3 fruit fly cellular contexts compared by ENCODE assay signal in the genomic region with DNA sequence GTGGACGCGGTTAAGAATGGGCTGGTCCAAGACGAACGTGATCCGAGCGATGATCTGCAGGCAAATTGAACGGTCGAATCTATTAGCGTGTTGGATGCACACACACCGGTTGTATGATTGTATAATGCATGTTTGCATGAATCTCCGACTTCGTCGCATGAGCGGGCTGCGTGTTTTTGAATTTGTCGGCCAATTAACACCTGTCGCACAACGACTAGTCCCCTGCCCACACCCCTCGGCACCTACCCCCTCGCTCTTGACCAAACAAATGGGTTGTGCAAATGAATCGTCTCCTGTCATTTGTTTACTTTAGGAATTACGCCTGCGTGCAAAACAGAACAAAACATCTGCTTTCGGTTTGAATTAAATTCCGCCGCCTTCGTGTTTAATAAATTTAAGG.
TF ChIP-seq lines count a peak whose summit lies in the region.

No protein-coding gene starts in this region.

- TF ChIP-seq CTCF in whole organism, embryonic (GFP tag; optimal IDR thresholded peaks at IDR 0.05; lab: Kevin White, UChicago) = no peak

TF ChIP-seq in whole organism, embryonic, 481 proteins besides CTCF, POLR2A, EP300 and RAD21 (continues in another document):
- no peak for TF ChIP-seq CG31441 (GFP tag; IDR thresholded peaks at IDR 0.05; lab: Robert Waterston, UW)
- no peak for TF ChIP-seq lbe (GFP tag; optimal IDR thresholded peaks at IDR 0.05; lab: Kevin White, UChicago)
- no peak for TF ChIP-seq Ptx1 (GFP tag; IDR thresholded peaks at IDR 0.05; lab: Robert Waterston, UW)
- TF ChIP-seq CG9797 (GFP tag; optimal IDR thresholded peaks at IDR 0.05; lab: Kevin White, UChicago) = no peak
- TF ChIP-seq Pdp1 (GFP tag; optimal IDR thresholded peaks at IDR 0.05; lab: Kevin White, UChicago) = peak in 1 of 2 experiments; percentile 52
- TF ChIP-seq lmd (GFP tag; IDR thresholded peaks at IDR 0.05; lab: Robert Waterston, UW) = no peak
- peak; percentile 16 for TF ChIP-seq CG5180 (GFP tag; optimal IDR thresholded peaks at IDR 0.05; lab: Kevin White, UChicago)
- TF ChIP-seq CG14710 (tag; optimal IDR thresholded peaks at IDR 0.05; lab: Kevin White, UChicago) = no peak
- TF ChIP-seq Six4 (GFP tag; optimal IDR thresholded peaks at IDR 0.05; lab: Kevin White, UChicago) = no peak
- TF ChIP-seq E2f1 (GFP tag; IDR thresholded peaks at IDR 0.05; lab: Robert Waterston, UW) = no peak
- TF ChIP-seq Dip3 (GFP tag; optimal IDR thresholded peaks at IDR 0.05; lab: Kevin White, UChicago) = no peak
- TF ChIP-seq Optix (GFP tag; IDR thresholded peaks at IDR 0.05; lab: Robert Waterston, UW) = 0 out of 3 replicates have a peak, but pooled peaks have one; percentile 19
- TF ChIP-seq tin (GFP tag; optimal IDR thresholded peaks at IDR 0.05; lab: Kevin White, UChicago) = no peak
- no peak for TF ChIP-seq CG7271 (tag; optimal IDR thresholded peaks at IDR 0.05; lab: Kevin White, UChicago)
- no peak for TF ChIP-seq CG9817 (tag; optimal IDR thresholded peaks at IDR 0.05; lab: Kevin White, UChicago)
- TF ChIP-seq Dref (GFP tag; IDR thresholded peaks at IDR 0.05; lab: Robert Waterston, UW) = no peak
- TF ChIP-seq CG10543 (GFP tag; optimal IDR thresholded peaks at IDR 0.05; lab: Kevin White, UChicago) = peak; percentile 24
- no peak for TF ChIP-seq dpn (GFP tag; optimal IDR thresholded peaks at IDR 0.05; lab: Kevin White, UChicago)
- no peak for TF ChIP-seq CG2889 (GFP tag; IDR thresholded peaks at IDR 0.05; lab: Robert Waterston, UW)
- no peak for TF ChIP-seq CG7372 (GFP tag; IDR thresholded peaks at IDR 0.05; lab: Robert Waterston, UW)
- TF ChIP-seq CG8478 (optimal IDR thresholded peaks at IDR 0.05; lab: Kevin White, UChicago) = no peak
- 0 out of 4 replicates have a peak, but pooled peaks have one; percentile 42 for TF ChIP-seq chinmo (GFP tag; IDR thresholded peaks at IDR 0.05; lab: Robert Waterston, UW; ENCODE audit: partially characterized antibody)
- TF ChIP-seq Aef1 (GFP tag; IDR thresholded peaks at IDR 0.05; lab: Robert Waterston, UW) = no peak
- TF ChIP-seq Gug (GFP tag; IDR thresholded peaks at IDR 0.05; lab: Robert Waterston, UW) = no peak
- TF ChIP-seq sob (GFP tag; IDR thresholded peaks at IDR 0.05; lab: Robert Waterston, UW) = 0 out of 2 replicates have a peak, but pooled peaks have one; percentile 6
- TF ChIP-seq CG4328 (GFP tag; optimal IDR thresholded peaks at IDR 0.05; lab: Kevin White, UChicago) = no peak
- no peak for TF ChIP-seq gt (GFP tag; IDR thresholded peaks at IDR 0.05; lab: Robert Waterston, UW)
- no peak for TF ChIP-seq kay (GFP tag; optimal IDR thresholded peaks at IDR 0.05; lab: Kevin White, UChicago)
- peak; percentile 33; the same call in 1 of the 2 replicates for TF ChIP-seq crol (GFP tag; IDR thresholded peaks at IDR 0.05; lab: Robert Waterston, UW)

TF ChIP-seq in whole organism, prepupa, 60 proteins besides CTCF, POLR2A, EP300 and RAD21:
- TF ChIP-seq CG34406 (GFP tag; optimal IDR thresholded peaks at IDR 0.05; lab: Kevin White, UChicago) = no peak
- TF ChIP-seq CG3919 (GFP tag; optimal IDR thresholded peaks at IDR 0.05; lab: Kevin White, UChicago) = no peak
- TF ChIP-seq Smox (GFP tag; optimal IDR thresholded peaks at IDR 0.05; lab: Kevin White, UChicago) = no peak
- TF ChIP-seq CG1621 (tag; optimal IDR thresholded peaks at IDR 0.05; lab: Kevin White, UChicago) = no peak
- no peak for TF ChIP-seq Blimp-1 (GFP tag; optimal IDR thresholded peaks at IDR 0.05; lab: Kevin White, UChicago)
- TF ChIP-seq Sox102F (GFP tag; optimal IDR thresholded peaks at IDR 0.05; lab: Kevin White, UChicago) = no peak
- TF ChIP-seq CG8119 (GFP tag; IDR thresholded peaks at IDR 0.05; lab: Robert Waterston, UW) = no peak
- TF ChIP-seq fkh (GFP tag; optimal IDR thresholded peaks at IDR 0.05; lab: Kevin White, UChicago) = peak; percentile 85
- TF ChIP-seq CG31627 (GFP tag; optimal IDR thresholded peaks at IDR 0.05; lab: Kevin White, UChicago) = no peak
- peak; percentile 6 for TF ChIP-seq vri (GFP tag; optimal IDR thresholded peaks at IDR 0.05; lab: Kevin White, UChicago)
- TF ChIP-seq CG6276 (GFP tag; optimal IDR thresholded peaks at IDR 0.05; lab: Kevin White, UChicago) = no peak
- no peak for TF ChIP-seq fd59A (GFP tag; optimal IDR thresholded peaks at IDR 0.05; lab: Kevin White, UChicago)
- no peak for TF ChIP-seq CG11294 (GFP tag; IDR thresholded peaks at IDR 0.05; lab: Robert Waterston, UW)
- TF ChIP-seq CG15336 (GFP tag; IDR thresholded peaks at IDR 0.05; lab: Robert Waterston, UW) = no peak
- TF ChIP-seq CG6163 (GFP tag; IDR thresholded peaks at IDR 0.05; lab: Robert Waterston, UW) = no peak
- TF ChIP-seq ss (GFP tag; optimal IDR thresholded peaks at IDR 0.05; lab: Kevin White, UChicago) = peak in 1 of 2 experiments; percentile 56
- no peak for TF ChIP-seq Hr4 (GFP tag; optimal IDR thresholded peaks at IDR 0.05; lab: Kevin White, UChicago)

TF ChIP-seq in whole organism, pupa, 21 proteins besides CTCF, POLR2A, EP300 and RAD21:
- TF ChIP-seq Snoo (tag; optimal IDR thresholded peaks at IDR 0.05; lab: Kevin White, UChicago) (no peak), D1 (tag; optimal IDR thresholded peaks at IDR 0.05; lab: Kevin White, UChicago) (no peak), CG4496 (GFP tag; IDR thresholded peaks at IDR 0.05; lab: Robert Waterston, UW) (0 out of 3 replicates have a peak, but pooled peaks have one; percentile 13), fd96Ca (GFP tag; IDR thresholded peaks at IDR 0.05; lab: Robert Waterston, UW) (no peak), CG8301 (tag; optimal IDR thresholded peaks at IDR 0.05; lab: Kevin White, UChicago) (no peak), CG17806 (tag; optimal IDR thresholded peaks at IDR 0.05; lab: Kevin White, UChicago) (no peak), CG9948 (tag; optimal IDR thresholded peaks at IDR 0.05; lab: Kevin White, UChicago) (no peak)
